Worm (Caenorhabditis elegans) whole organism, late embryonic: ENCODE results near the gene T13H10.2.

ENCODE experiments used
- K02D7.2 ChIP-seq: sonication (generic microtip); optimal IDR thresholded peaks from 2 replicates; lab custom pipeline; 2017; ENCODE audit warnings: mild to moderate bottlenecking, missing genetic modification characterization, missing compliant biosample characterization
- elt-4 ChIP-seq: sonication (generic microtip); optimal IDR thresholded peaks from 2 replicates; lab custom pipeline; 2016; ENCODE audit warnings: missing genetic modification characterization, missing compliant biosample characterization
- fkh-10 ChIP-seq: fragments of 150-350 bp; optimal IDR thresholded peaks from 2 replicates; lab custom pipeline; 2014; ENCODE audit warnings: missing biosample characterization, missing genetic modification reagents, missing genetic modification characterization
- hlh-30 ChIP-seq: sonication (generic microtip); optimal IDR thresholded peaks from 2 replicates; lab custom pipeline; 2017; ENCODE audit warnings: antibody characterized with exemption, missing genetic modification characterization, missing compliant biosample characterization; ENCODE audit not compliant: insufficient read depth
- npax-4 ChIP-seq: sonication (generic microtip); optimal IDR thresholded peaks from 2 replicates; lab custom pipeline; 2016; ENCODE audit warnings: missing genetic modification characterization, missing compliant biosample characterization
- pat-9 ChIP-seq: fragments of 200-800 bp; sonication (Bioruptor generic); optimal IDR thresholded peaks from 2 replicates; lab custom pipeline; 2018; ENCODE audit warnings: mild to moderate bottlenecking, missing genetic modification characterization, moderate library complexity, missing compliant biosample characterization
- zip-5 ChIP-seq: sonication (generic microtip); optimal IDR thresholded peaks from 2 replicates; lab custom pipeline; 2016; ENCODE audit warnings: missing genetic modification characterization, missing compliant biosample characterization

DNA sequence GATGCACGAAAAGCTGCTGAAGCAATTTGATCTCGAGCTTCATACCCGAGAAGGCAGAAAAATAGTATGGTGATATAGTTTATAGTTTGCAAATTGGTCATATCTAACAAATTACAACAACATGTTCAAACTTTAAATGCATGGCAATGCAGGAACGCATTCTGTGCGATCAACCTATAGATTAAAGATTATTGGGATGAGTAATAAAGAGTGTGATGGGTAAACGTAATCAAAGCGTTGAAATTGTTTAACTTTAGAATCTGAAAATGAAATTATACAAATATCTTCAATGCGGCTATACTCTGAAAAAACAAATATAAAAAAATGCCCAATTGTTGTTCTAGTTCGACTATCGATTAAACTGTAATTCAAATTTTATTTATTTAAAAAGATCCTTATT, 12.2 kb downstream of the T13H10.2 start, which contains the start of gene C47E12.14:
- no peak for TF ChIP-seq pat-9 (tag; lab: Kevin White, UChicago)
- no peak for TF ChIP-seq npax-4 (tag; lab: Kevin White, UChicago)
- no peak for TF ChIP-seq K02D7.2 (tag; lab: Kevin White, UChicago)
- no peak for TF ChIP-seq elt-4 (tag; lab: Kevin White, UChicago)
- TF ChIP-seq hlh-30 (tag; lab: Kevin White, UChicago) = no peak
- TF ChIP-seq zip-5 = no peak
- no peak for TF ChIP-seq fkh-10
